Fruit fly (Drosophila melanogaster): ENCODE results near the gene CG10311.

The CG10311 gene

dm6 chr3R:16331809-16332343, 24.9 kb downstream of the CG10311 start (continued):
- TF ChIP-seq lz (GFP tag; optimal IDR thresholded peaks at IDR 0.05) = peak; percentile 13
- TF ChIP-seq Ets96B (tag; optimal IDR thresholded peaks at IDR 0.05) = no peak
- TF ChIP-seq dsx (GFP tag; optimal IDR thresholded peaks at IDR 0.05; ENCODE audit: poor library complexity, severe bottlenecking) = peak; percentile 6
- no peak for TF ChIP-seq fd85E (GFP tag; optimal IDR thresholded peaks at IDR 0.05)
- peak; percentile 56 for TF ChIP-seq Eip93F (GFP tag; optimal IDR thresholded peaks at IDR 0.05)
- TF ChIP-seq CG6854 (GFP tag; optimal IDR thresholded peaks at IDR 0.05) = no peak
- peak; percentile 78 for TF ChIP-seq Eip78C (GFP tag)
- peak; percentile 41 for TF ChIP-seq Sox102F (GFP tag; optimal IDR thresholded peaks at IDR 0.05)
- no peak for TF ChIP-seq Gug (GFP tag; IDR thresholded peaks at IDR 0.05)
- peak; percentile 97 for TF ChIP-seq fkh (GFP tag; optimal IDR thresholded peaks at IDR 0.05)
- TF ChIP-seq net (GFP tag; optimal IDR thresholded peaks at IDR 0.05) = no peak
- peak; percentile 31 for TF ChIP-seq OdsH (GFP tag; optimal IDR thresholded peaks at IDR 0.05)
- peak; percentile 62 for TF ChIP-seq CG1621 (tag; optimal IDR thresholded peaks at IDR 0.05)
- peak; percentile 8; the same call in 1 of the 3 replicates for TF ChIP-seq eg (GFP tag; IDR thresholded peaks at IDR 0.05)
- peak; percentile 71 for TF ChIP-seq spab (GFP tag; optimal IDR thresholded peaks at IDR 0.05)

- TF ChIP-seq Eip75B (GFP tag; optimal IDR thresholded peaks at IDR 0.05) = no peak
- TF ChIP-seq CG6276 (GFP tag; optimal IDR thresholded peaks at IDR 0.05) = no peak
- no peak for TF ChIP-seq net (GFP tag; optimal IDR thresholded peaks at IDR 0.05)
- TF ChIP-seq CG15336 (GFP tag; IDR thresholded peaks at IDR 0.05) = no peak
- TF ChIP-seq Sox14 (GFP tag; optimal IDR thresholded peaks at IDR 0.05) = no peak
- no peak for TF ChIP-seq CG3032 (tag; optimal IDR thresholded peaks at IDR 0.05)
- no peak for TF ChIP-seq cyc (GFP tag; optimal IDR thresholded peaks at IDR 0.05)
Measured at dm6 chr3R:16329797-16330196, 27.0 kb downstream of the CG10311 start.

- TF ChIP-seq Hr38 (GFP tag; optimal IDR thresholded peaks at IDR 0.05) = no peak
- no peak for TF ChIP-seq CG34406 (GFP tag; optimal IDR thresholded peaks at IDR 0.05)
- TF ChIP-seq Smox (GFP tag; optimal IDR thresholded peaks at IDR 0.05) = no peak
- TF ChIP-seq Eip75B (GFP tag; optimal IDR thresholded peaks at IDR 0.05) = no peak
- TF ChIP-seq CG9139 (GFP tag; optimal IDR thresholded peaks at IDR 0.05) = no peak
- TF ChIP-seq vri (GFP tag; optimal IDR thresholded peaks at IDR 0.05) = no peak
- TF ChIP-seq Lpt (GFP tag; optimal IDR thresholded peaks at IDR 0.05) = no peak
- no peak for TF ChIP-seq Gug (GFP tag; IDR thresholded peaks at IDR 0.05)
- no peak for TF ChIP-seq salr (GFP tag; optimal IDR thresholded peaks at IDR 0.05)
- no peak for TF ChIP-seq CG6808 (GFP tag; optimal IDR thresholded peaks at IDR 0.05)
- no peak for TF ChIP-seq CG8319 (GFP tag; optimal IDR thresholded peaks at IDR 0.05)
Measured at dm6 chr3R:16327549-16327948, 29.3 kb downstream of the CG10311 start, which contains the start of gene CG17930. CG17930 (plus strand) TSS chr3R:16327849.

- TF ChIP-seq Sox14 (GFP tag; optimal IDR thresholded peaks at IDR 0.05) (no peak), eg (GFP tag; IDR thresholded peaks at IDR 0.05) (no peak), CG11294 (GFP tag; IDR thresholded peaks at IDR 0.05) (no peak), CG8319 (GFP tag; optimal IDR thresholded peaks at IDR 0.05) (no peak), dac (GFP tag; optimal IDR thresholded peaks at IDR 0.05) (no peak), Sox102F (GFP tag; optimal IDR thresholded peaks at IDR 0.05) (no peak), CG6808 (GFP tag; optimal IDR thresholded peaks at IDR 0.05) (no peak), spab (GFP tag; optimal IDR thresholded peaks at IDR 0.05) (no peak)
Measured at dm6 chr3R:16325192-16325591, 31.6 kb downstream of the CG10311 start, which contains the start of gene CG17929. CG17929 (plus strand) TSS chr3R:16325492.

- TF ChIP-seq Eip78C (GFP tag) (no peak), Sox15 (GFP tag; optimal IDR thresholded peaks at IDR 0.05) (no peak), dac (GFP tag; optimal IDR thresholded peaks at IDR 0.05) (no peak), OdsH (GFP tag; optimal IDR thresholded peaks at IDR 0.05) (no peak)
Measured at dm6 chr3R:16323093-16323492, 33.7 kb downstream of the CG10311 start, which contains the start of gene CG6901. CG6901 (plus strand) TSS chr3R:16323415.
